Worm (Caenorhabditis elegans) whole organism, L4 larva: ENCODE measurements around the gene T10F2.2.

Experiments used
- F10B5.3 ChIP-seq: sonication (generic microtip); optimal IDR thresholded peaks from 2 replicates; lab custom pipeline; 2016; ENCODE audit warnings: mild to moderate bottlenecking, missing genetic modification characterization, missing compliant biosample characterization
- F26F4.8 ChIP-seq: fragments of 200-800 bp; sonication (Bioruptor generic); conservative IDR thresholded peaks from 2 replicates; pipeline ENCODE4 v1.3.6; 2022; ENCODE audit warnings: missing genetic modification characterization, missing compliant biosample characterization
- F37D6.2 ChIP-seq: sonication (generic microtip); optimal IDR thresholded peaks from 2 replicates; lab custom pipeline; 2016; ENCODE audit warnings: mild to moderate bottlenecking, missing genetic modification characterization, missing compliant biosample characterization
- F49E8.2 ChIP-seq: sonication (generic microtip); optimal IDR thresholded peaks from 2 replicates; lab custom pipeline; 2016; ENCODE audit warnings: missing compliant biosample characterization, mild to moderate bottlenecking, missing genetic modification characterization, borderline replicate concordance
- T26A8.4 ChIP-seq: fragments of 200-800 bp; sonication (Bioruptor generic); IDR thresholded peaks from 2 replicates; pipeline ENCODE4 v1.3.6; 2022; ENCODE audit warnings: missing genetic modification characterization, missing compliant biosample characterization
- Y5F2A.4 ChIP-seq: fragments of 200-800 bp; sonication (Bioruptor generic); optimal IDR thresholded peaks from 2 replicates; lab custom pipeline; 2018; ENCODE audit warnings: mild to moderate bottlenecking, missing genetic modification characterization, missing compliant biosample characterization
- aha-1 ChIP-seq: fragments of 150-350 bp; peaks from one replicate; lab custom pipeline; 2014; ENCODE audit warnings: missing biosample characterization, missing genetic modification characterization
- aly-2 ChIP-seq: sonication (generic microtip); optimal IDR thresholded peaks from 2 replicates; lab custom pipeline; 2018; ENCODE audit warnings: missing biosample characterization, missing genetic modification characterization
- ama-1 ChIP-seq: fragments of 150-350 bp; optimal IDR thresholded peaks from 2 replicates; lab custom pipeline; 2014; ENCODE audit warnings: inconsistent platforms, mixed read lengths
- attf-4 ChIP-seq: sonication (generic microtip); optimal IDR thresholded peaks from 3 replicates; lab custom pipeline; 2017; ENCODE audit warnings: missing biosample characterization, missing genetic modification characterization
- ceh-32 ChIP-seq: sonication (generic microtip); optimal IDR thresholded peaks from 2 replicates; lab custom pipeline; 2016; ENCODE audit warnings: mild to moderate bottlenecking, missing genetic modification characterization, missing compliant biosample characterization; ENCODE audit not compliant: poor library complexity
- ceh-62 ChIP-seq: sonication (generic microtip); optimal IDR thresholded peaks from 2 replicates; lab custom pipeline; 2017; ENCODE audit warnings: missing biosample characterization, missing genetic modification characterization
- ces-1 ChIP-seq: fragments of 150-350 bp; sonication (generic microtip); optimal IDR thresholded peaks from 4 replicates; lab custom pipeline; 2014; ENCODE audit warnings: missing biosample characterization, missing genetic modification reagents, missing genetic modification characterization
- cey-2 ChIP-seq: sonication (generic microtip); optimal IDR thresholded peaks from 3 replicates; lab custom pipeline; 2017; ENCODE audit warnings: missing genetic modification characterization, mild to moderate bottlenecking, missing compliant biosample characterization, antibody characterized with exemption, borderline replicate concordance; ENCODE audit not compliant: insufficient read depth
- daf-19 ChIP-seq: fragments of 200-800 bp; sonication (Bioruptor generic); conservative IDR thresholded peaks from 2 replicates; pipeline ENCODE4 v1.3.6; 2022; ENCODE audit warnings: missing genetic modification characterization, missing compliant biosample characterization
- dmd-9 ChIP-seq: fragments of 200-800 bp; sonication (Bioruptor generic); IDR thresholded peaks from 2 replicates; pipeline ENCODE4 v1.3.6; 2022; ENCODE audit warnings: missing genetic modification reagents, missing genetic modification characterization, missing compliant biosample characterization
- duxl-1 ChIP-seq: sonication (generic microtip); optimal IDR thresholded peaks from 2 replicates; lab custom pipeline; 2016; ENCODE audit warnings: mild to moderate bottlenecking, missing genetic modification characterization, moderate library complexity, missing compliant biosample characterization; ENCODE audit not compliant: poor library complexity
- egl-43 ChIP-seq: fragments of 200-800 bp; sonication (Bioruptor generic); IDR thresholded peaks from 2 replicates; pipeline ENCODE4 v1.3.6; 2022; ENCODE audit warnings: missing genetic modification reagents, missing genetic modification characterization, missing compliant biosample characterization
- fos-1 ChIP-seq: fragments of 150-350 bp; optimal IDR thresholded peaks from 2 replicates; lab custom pipeline; 2014; ENCODE audit warnings: missing biosample characterization, missing genetic modification characterization
- gei-8 ChIP-seq: fragments of 200-800 bp; sonication (Bioruptor generic); optimal IDR thresholded peaks from 2 replicates; lab custom pipeline; 2018; ENCODE audit warnings: mild to moderate bottlenecking, missing genetic modification characterization, missing compliant biosample characterization
- hif-1 ChIP-seq, 2 experiments: sonication (generic microtip); optimal IDR thresholded peaks; 2 replicates each; lab custom pipeline; 2016 to 2017; ENCODE audit warnings: missing compliant biosample characterization in 2 of 2, missing genetic modification characterization in 2 of 2, missing genetic modification reagents in 2 of 2, missing genotype in 2 of 2, mild to moderate bottlenecking in 1 of 2
- hlh-11 ChIP-seq: fragments of 200-800 bp; sonication (Bioruptor generic); optimal IDR thresholded peaks from 2 replicates; lab custom pipeline; 2018; ENCODE audit warnings: mild to moderate bottlenecking, missing genetic modification characterization, missing compliant biosample characterization
- hlh-30 ChIP-seq: sonication (generic microtip); optimal IDR thresholded peaks from 2 replicates; lab custom pipeline; 2017; ENCODE audit warnings: antibody characterized with exemption, mild to moderate bottlenecking, missing genetic modification characterization, missing compliant biosample characterization; ENCODE audit not compliant: insufficient read depth
- hmg-1.1 ChIP-seq: fragments of 200-800 bp; sonication (Bioruptor generic); IDR thresholded peaks from 2 replicates; pipeline ENCODE4 v1.3.6; 2022; ENCODE audit warnings: missing genetic modification reagents, missing genetic modification characterization, missing compliant biosample characterization
- jun-1 ChIP-seq: fragments of 150-350 bp; optimal IDR thresholded peaks from 2 replicates; lab custom pipeline; 2014; ENCODE audit warnings: missing biosample characterization, missing genetic modification reagents, missing genetic modification characterization
- lin-1 ChIP-seq: fragments of 200-800 bp; sonication (Bioruptor generic); IDR thresholded peaks from 2 replicates; pipeline ENCODE4 v1.3.6; 2022; ENCODE audit warnings: missing genetic modification reagents, missing genetic modification characterization, missing compliant biosample characterization
- lin-38 ChIP-seq: fragments of 200-800 bp; sonication (Bioruptor generic); IDR thresholded peaks from 2 replicates; pipeline ENCODE4 v1.3.6; 2022; ENCODE audit warnings: missing genetic modification reagents, missing genetic modification characterization, missing compliant biosample characterization
- lir-3 ChIP-seq: sonication (generic microtip); optimal IDR thresholded peaks from 2 replicates; lab custom pipeline; 2016; ENCODE audit warnings: mild to moderate bottlenecking, missing genetic modification characterization, missing compliant biosample characterization
- lsy-2 ChIP-seq, 2 experiments: fragments of 150-350 bp in 1 of 2; sonication (generic microtip) in 1 of 2; optimal IDR thresholded peaks; 2 replicates each; lab custom pipeline; 2014 to 2017; ENCODE audit warnings: missing biosample characterization in 2 of 2, missing genetic modification characterization in 2 of 2
- mdl-1 ChIP-seq, 2 experiments: fragments of 150-350 bp in 1 of 2; sonication (generic microtip) in 1 of 2; optimal IDR thresholded peaks; 2 replicates each; lab custom pipeline; 2014 to 2017; ENCODE audit warnings: missing biosample characterization in 2 of 2, missing genetic modification characterization in 2 of 2
- mep-1 ChIP-seq: fragments of 150-350 bp; sonication (generic microtip); optimal IDR thresholded peaks from 3 replicates; lab custom pipeline; 2014; ENCODE audit warnings: missing biosample characterization, missing genetic modification characterization
- mes-2 ChIP-seq: sonication (generic microtip); optimal IDR thresholded peaks from 2 replicates; lab custom pipeline; 2016; ENCODE audit warnings: missing genotype, mild to moderate bottlenecking, missing genetic modification characterization, missing compliant biosample characterization; ENCODE audit not compliant: poor library complexity, severe bottlenecking
- mxl-3 ChIP-seq: fragments of 200-800 bp; sonication (Bioruptor generic); optimal IDR thresholded peaks from 2 replicates; lab custom pipeline; 2018; ENCODE audit warnings: mild to moderate bottlenecking, missing genetic modification characterization, missing compliant biosample characterization
- nhr-102 ChIP-seq: sonication (generic microtip); optimal IDR thresholded peaks from 2 replicates; lab custom pipeline; 2016; ENCODE audit warnings: mild to moderate bottlenecking, missing genetic modification characterization, moderate library complexity, missing compliant biosample characterization
- nhr-28 ChIP-seq: fragments of 150-350 bp; optimal IDR thresholded peaks from 2 replicates; lab custom pipeline; 2014; ENCODE audit warnings: missing biosample characterization, missing genetic modification characterization
- nhr-41 ChIP-seq: fragments of 200-800 bp; sonication (Bioruptor generic); IDR thresholded peaks from 2 replicates; pipeline ENCODE4 v1.3.6; 2022; ENCODE audit warnings: missing genetic modification reagents, missing genetic modification characterization, missing compliant biosample characterization
- nhr-48 ChIP-seq: sonication (generic microtip); optimal IDR thresholded peaks from 2 replicates; lab custom pipeline; 2016; ENCODE audit warnings: mild to moderate bottlenecking, missing genetic modification characterization, missing compliant biosample characterization
- nhr-76 ChIP-seq: fragments of 150-350 bp; optimal IDR thresholded peaks from 2 replicates; lab custom pipeline; 2014; ENCODE audit warnings: missing biosample characterization, missing genetic modification characterization
- php-3 ChIP-seq: fragments of 200-800 bp; sonication (Bioruptor generic); IDR thresholded peaks from 2 replicates; pipeline ENCODE4 v1.3.6; 2022; ENCODE audit warnings: missing genetic modification reagents, missing genetic modification characterization, missing compliant biosample characterization
- set-16 ChIP-seq: fragments of 200-800 bp; sonication (Bioruptor generic); IDR thresholded peaks from 2 replicates; pipeline ENCODE4 v1.3.6; 2022; ENCODE audit warnings: missing genetic modification reagents, missing genetic modification characterization, missing compliant biosample characterization
- snpc-1.2 ChIP-seq: fragments of 200-800 bp; sonication (Bioruptor generic); IDR thresholded peaks from 2 replicates; pipeline ENCODE4 v1.3.6; 2022; ENCODE audit warnings: missing genetic modification reagents, missing genetic modification characterization, missing compliant biosample characterization
- spr-1 ChIP-seq: sonication (generic microtip); optimal IDR thresholded peaks from 2 replicates; lab custom pipeline; 2016; ENCODE audit warnings: mild to moderate bottlenecking, missing genetic modification characterization, missing compliant biosample characterization
- tra-1 ChIP-seq: fragments of 200-800 bp; sonication (Bioruptor generic); IDR thresholded peaks from 2 replicates; pipeline ENCODE4 v1.3.6; 2022; ENCODE audit warnings: missing genetic modification reagents, missing genetic modification characterization, missing compliant biosample characterization
- unc-39 ChIP-seq: sonication (generic microtip); optimal IDR thresholded peaks from 2 replicates; lab custom pipeline; 2017; ENCODE audit warnings: missing biosample characterization, missing genetic modification characterization
- unc-62 ChIP-seq, 3 experiments: fragments of 150-350 bp in 1 of 3; sonication (generic microtip); optimal IDR thresholded peaks in 2 of 3; peaks in 1 of 3; 1 replicate in 1 of 3; 2 replicates in 2 of 3; lab custom pipeline; 2014 to 2017; ENCODE audit warnings: missing biosample characterization in 3 of 3, missing genetic modification characterization in 3 of 3, missing genetic modification reagents in 3 of 3, missing genotype in 1 of 3
- zag-1 ChIP-seq: fragments of 150-350 bp; optimal IDR thresholded peaks from 2 replicates; lab custom pipeline; 2014; ENCODE audit warnings: missing biosample characterization, missing genetic modification characterization
- zfp-3 ChIP-seq: fragments of 200-800 bp; sonication (Bioruptor generic); conservative IDR thresholded peaks from 2 replicates; pipeline ENCODE4 v1.3.6; 2022; ENCODE audit warnings: missing genetic modification reagents, missing genetic modification characterization, missing compliant biosample characterization
- zip-11 ChIP-seq: fragments of 200-800 bp; sonication (Bioruptor generic); IDR thresholded peaks from 2 replicates; pipeline ENCODE4 v1.3.6; 2022; ENCODE audit warnings: missing genetic modification characterization, missing compliant biosample characterization
- ztf-11 ChIP-seq: fragments of 150-350 bp; optimal IDR thresholded peaks from 2 replicates; lab custom pipeline; 2014; ENCODE audit warnings: missing biosample characterization, missing genetic modification characterization
- ztf-7 ChIP-seq: fragments of 150-350 bp; optimal IDR thresholded peaks from 2 replicates; lab custom pipeline; 2014; ENCODE audit warnings: missing biosample characterization, missing genetic modification characterization

The T10F2.2 gene

DNA sequence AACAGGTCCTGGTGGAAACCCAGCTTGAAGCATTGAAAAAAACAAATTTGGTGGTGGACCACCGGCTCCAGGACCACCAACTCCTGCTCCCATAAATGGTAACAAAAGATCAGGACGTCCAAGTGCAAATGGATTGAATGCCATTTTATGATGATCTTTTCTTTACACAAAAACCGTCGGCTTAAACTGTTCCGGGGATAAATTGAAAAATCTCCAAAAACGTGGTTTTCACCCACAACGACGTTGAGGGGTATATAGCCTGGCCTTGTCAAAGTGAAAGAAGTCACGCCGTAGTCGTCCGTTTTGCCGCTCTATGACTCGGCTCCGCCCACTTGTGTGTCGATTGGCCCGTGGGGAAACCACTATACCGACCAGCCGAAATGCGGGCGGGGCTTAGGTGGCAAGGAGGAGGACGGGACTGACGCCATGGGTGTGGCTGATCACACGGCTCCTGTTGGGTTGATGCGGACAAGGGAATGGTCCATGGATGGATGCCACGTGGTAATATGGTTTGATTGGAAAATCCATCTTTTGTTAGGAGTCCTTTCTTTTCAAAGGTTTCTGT lies 29.0 kb downstream of the T10F2.2 start, which contains the start of gene tbx-2:
Gene tbx-2, minus strand, starts transcription at position 264 of the 565 bp plus-strand sequence.
- TF ChIP-seq ceh-32, result no peak
- TF ChIP-seq egl-43, result 0 out of 2 replicates have a peak, but pooled peaks have one; percentile 34
- TF ChIP-seq dmd-9 (GFP tag; lab: Robert Waterston, UW), result no peak
- TF ChIP-seq tra-1, result no peak
- no peak for TF ChIP-seq Y5F2A.4
- no peak for TF ChIP-seq zip-11 (GFP tag; lab: Robert Waterston, UW)
- TF ChIP-seq unc-62 (GFP tag; optimal IDR thresholded peaks at IDR 0.05 in 1 of 2; lab: Kevin White, UChicago), result peak in 1 of 2 experiments; percentile 78
- no peak for TF ChIP-seq unc-62 (tag; optimal IDR thresholded peaks at IDR 0.05; lab: Kevin White, UChicago)
- no peak for TF ChIP-seq ztf-11 (tag; lab: Kevin White, UChicago)
- TF ChIP-seq mdl-1 (tag; optimal IDR thresholded peaks at IDR 0.05; lab: Kevin White, UChicago), result peak in 1 of 2 experiments; percentile 13
- no peak for TF ChIP-seq lir-3 (tag; lab: Kevin White, UChicago)
- no peak for TF ChIP-seq zfp-3 (GFP tag; lab: Robert Waterston, UW)
- no peak for TF ChIP-seq mep-1 (tag; lab: Kevin White, UChicago)
- no peak for TF ChIP-seq gei-8 (GFP tag; lab: Kevin White, UChicago)
- TF ChIP-seq snpc-1.2 (GFP tag; lab: Robert Waterston, UW), result no peak
- no peak for TF ChIP-seq F26F4.8 (GFP tag; lab: Robert Waterston, UW)
- TF ChIP-seq php-3 (GFP tag; lab: Robert Waterston, UW), result no peak
- TF ChIP-seq hmg-1.1 (GFP tag; lab: Robert Waterston, UW), result peak; percentile 29; the same call in 1 of the 2 replicates
- TF ChIP-seq fos-1 (tag; lab: Kevin White, UChicago), result no peak
- no peak for TF ChIP-seq ces-1 (GFP tag; lab: Kevin White, UChicago)
- TF ChIP-seq nhr-28 (tag; lab: Kevin White, UChicago), result no peak
- TF ChIP-seq F37D6.2 (tag; lab: Kevin White, UChicago), result no peak
- peak; percentile 31 for TF ChIP-seq mes-2 (tag; lab: Kevin White, UChicago)
- TF ChIP-seq F10B5.3 (tag; lab: Kevin White, UChicago), result no peak
- no peak for TF ChIP-seq nhr-76 (tag; lab: Kevin White, UChicago)
- TF ChIP-seq daf-19 (GFP tag; lab: Robert Waterston, UW), result no peak
- TF ChIP-seq attf-4 (tag; lab: Kevin White, UChicago), result no peak
- TF ChIP-seq aha-1 (tag; lab: Kevin White, UChicago), result peak; percentile 78
- TF ChIP-seq set-16 (GFP tag; lab: Robert Waterston, UW), result peak; percentile 58
- TF ChIP-seq spr-1 (tag; lab: Kevin White, UChicago), result no peak
- TF ChIP-seq nhr-48 (tag; lab: Kevin White, UChicago), result no peak
- TF ChIP-seq hlh-11 (tag; lab: Kevin White, UChicago), result peak; percentile 44
- TF ChIP-seq ama-1 (lab: Kevin White, UChicago), result no peak
- TF ChIP-seq lsy-2 (tag; optimal IDR thresholded peaks at IDR 0.05; lab: Kevin White, UChicago), result peak in 1 of 2 experiments; percentile 41
- TF ChIP-seq lin-1, result no peak
- no peak for TF ChIP-seq hif-1 (tag; optimal IDR thresholded peaks at IDR 0.05; lab: Kevin White, UChicago)
- TF ChIP-seq hlh-30 (tag; lab: Kevin White, UChicago), result peak; percentile 54
- TF ChIP-seq nhr-41 (GFP tag; lab: Robert Waterston, UW), result no peak
- TF ChIP-seq zag-1 (tag; lab: Kevin White, UChicago), result no peak
- no peak for TF ChIP-seq cey-2
- TF ChIP-seq jun-1 (tag; lab: Kevin White, UChicago), result no peak
- TF ChIP-seq ztf-7 (tag; lab: Kevin White, UChicago), result no peak
- TF ChIP-seq nhr-102 (tag; lab: Kevin White, UChicago), result no peak
- TF ChIP-seq duxl-1 (tag; lab: Kevin White, UChicago), result peak; percentile 3
- TF ChIP-seq lin-38 (GFP tag; lab: Robert Waterston, UW), result no peak
- TF ChIP-seq mxl-3 (GFP tag; lab: Kevin White, UChicago), result peak; percentile 61
- no peak for TF ChIP-seq F49E8.2
- no peak for TF ChIP-seq aly-2 (tag; lab: Kevin White, UChicago)
- TF ChIP-seq T26A8.4, result no peak
- no peak for TF ChIP-seq ceh-62
- no peak for TF ChIP-seq unc-39 (tag; lab: Kevin White, UChicago)
